Worm (Caenorhabditis elegans) whole organism, late embryonic: ENCODE results near the gene spin-1.

ENCODE experiments used
- C08G9.2 ChIP-seq: sonication (generic microtip); optimal IDR thresholded peaks from 2 replicates; lab custom pipeline; 2016; ENCODE audit warnings: mild to moderate bottlenecking, missing genetic modification characterization, moderate library complexity, missing compliant biosample characterization
- ceh-14 ChIP-seq: sonication (generic microtip); optimal IDR thresholded peaks from 2 replicates; lab custom pipeline; 2016; ENCODE audit warnings: missing genotype, missing genetic modification characterization, missing compliant biosample characterization
- ceh-22 ChIP-seq: sonication (generic microtip); optimal IDR thresholded peaks from 2 replicates; lab custom pipeline; 2017; ENCODE audit warnings: missing biosample characterization, missing genetic modification characterization
- ceh-30 ChIP-seq: fragments of 150-350 bp; optimal IDR thresholded peaks from 2 replicates; lab custom pipeline; 2014; ENCODE audit warnings: missing biosample characterization, missing genetic modification characterization
- ceh-31 ChIP-seq: sonication (generic microtip); optimal IDR thresholded peaks from 2 replicates; lab custom pipeline; 2016; ENCODE audit warnings: missing genetic modification characterization, missing compliant biosample characterization
- ceh-34 ChIP-seq: sonication (generic microtip); optimal IDR thresholded peaks from 2 replicates; lab custom pipeline; 2016; ENCODE audit warnings: mild to moderate bottlenecking, missing genetic modification characterization, missing compliant biosample characterization
- ceh-45 ChIP-seq: fragments of 200-800 bp; sonication (Bioruptor generic); IDR thresholded peaks from 2 replicates; pipeline ENCODE4 v1.3.6; 2022; ENCODE audit warnings: missing genetic modification reagents, missing genetic modification characterization, missing compliant biosample characterization
- ceh-9 ChIP-seq: sonication (generic microtip); optimal IDR thresholded peaks from 2 replicates; lab custom pipeline; 2016; ENCODE audit warnings: mild to moderate bottlenecking, missing genetic modification characterization, inconsistent platforms, missing compliant biosample characterization
- che-1 ChIP-seq: sonication (generic microtip); optimal IDR thresholded peaks from 2 replicates; lab custom pipeline; 2016; ENCODE audit warnings: mild to moderate bottlenecking, missing genetic modification characterization, missing compliant biosample characterization
- dmd-4 ChIP-seq: sonication (generic microtip); optimal IDR thresholded peaks from 2 replicates; lab custom pipeline; 2016; ENCODE audit warnings: borderline replicate concordance, missing genetic modification characterization, missing compliant biosample characterization
- elt-4 ChIP-seq: sonication (generic microtip); optimal IDR thresholded peaks from 2 replicates; lab custom pipeline; 2016; ENCODE audit warnings: missing genetic modification characterization, missing compliant biosample characterization
- eyg-1 ChIP-seq: sonication (generic microtip); optimal IDR thresholded peaks from 2 replicates; lab custom pipeline; 2016; ENCODE audit warnings: missing genotype, missing genetic modification characterization, missing compliant biosample characterization
- fkh-10 ChIP-seq: fragments of 150-350 bp; optimal IDR thresholded peaks from 2 replicates; lab custom pipeline; 2014; ENCODE audit warnings: missing biosample characterization, missing genetic modification reagents, missing genetic modification characterization
- fkh-6 ChIP-seq: sonication (generic microtip); optimal IDR thresholded peaks from 2 replicates; lab custom pipeline; 2016; ENCODE audit warnings: missing genetic modification characterization, missing compliant biosample characterization
- gmeb-2 ChIP-seq: sonication (generic microtip); optimal IDR thresholded peaks from 2 replicates; lab custom pipeline; 2016; ENCODE audit warnings: missing genetic modification characterization, inconsistent platforms, missing compliant biosample characterization
- hlh-13 ChIP-seq: fragments of 200-800 bp; sonication (Bioruptor generic); optimal IDR thresholded peaks from 2 replicates; lab custom pipeline; 2018; ENCODE audit warnings: mild to moderate bottlenecking, missing genetic modification characterization, missing compliant biosample characterization
- hlh-6 ChIP-seq: sonication (generic microtip); optimal IDR thresholded peaks from 2 replicates; lab custom pipeline; 2016; ENCODE audit warnings: missing genotype, missing genetic modification characterization, missing compliant biosample characterization
- lin-11 ChIP-seq: fragments of 200-800 bp; sonication (Bioruptor generic); optimal IDR thresholded peaks from 2 replicates; lab custom pipeline; 2018; ENCODE audit warnings: mild to moderate bottlenecking, missing genetic modification characterization, missing compliant biosample characterization
- madf-2 ChIP-seq: sonication (generic microtip); optimal IDR thresholded peaks from 2 replicates; lab custom pipeline; 2017; ENCODE audit warnings: missing genetic modification characterization, missing compliant biosample characterization
- mec-3 ChIP-seq: sonication (generic microtip); optimal IDR thresholded peaks from 2 replicates; lab custom pipeline; 2016; ENCODE audit warnings: borderline replicate concordance, missing genetic modification characterization, missing compliant biosample characterization
- nfya-1 ChIP-seq: sonication (generic microtip); optimal IDR thresholded peaks from 2 replicates; lab custom pipeline; 2017; ENCODE audit warnings: missing genetic modification characterization, mild to moderate bottlenecking, missing compliant biosample characterization, antibody characterized with exemption, moderate library complexity
- nhr-11 ChIP-seq: fragments of 150-350 bp; optimal IDR thresholded peaks from 2 replicates; lab custom pipeline; 2014; ENCODE audit warnings: missing biosample characterization, missing genetic modification characterization
- nhr-232 ChIP-seq: sonication (generic microtip); optimal IDR thresholded peaks from 2 replicates; lab custom pipeline; 2016; ENCODE audit warnings: missing genetic modification characterization, missing compliant biosample characterization
- npax-4 ChIP-seq: sonication (generic microtip); optimal IDR thresholded peaks from 2 replicates; lab custom pipeline; 2016; ENCODE audit warnings: missing genetic modification characterization, missing compliant biosample characterization
- odd-2 ChIP-seq: sonication (generic microtip); optimal IDR thresholded peaks from 2 replicates; lab custom pipeline; 2017; ENCODE audit warnings: antibody characterized with exemption, mild to moderate bottlenecking, missing genetic modification characterization, missing compliant biosample characterization
- pag-3 ChIP-seq: sonication (generic microtip); optimal IDR thresholded peaks from 2 replicates; lab custom pipeline; 2016; ENCODE audit warnings: missing compliant biosample characterization, missing genetic modification characterization, borderline replicate concordance
- pax-1 ChIP-seq: fragments of 150-350 bp; optimal IDR thresholded peaks from 2 replicates; lab custom pipeline; 2014; ENCODE audit warnings: missing biosample characterization, missing genetic modification characterization
- pros-1 ChIP-seq: fragments of 150-350 bp; optimal IDR thresholded peaks from 2 replicates; lab custom pipeline; 2014; ENCODE audit warnings: missing biosample characterization, missing genetic modification reagents, missing genetic modification characterization
- rnt-1 ChIP-seq: sonication (generic microtip); optimal IDR thresholded peaks from 2 replicates; lab custom pipeline; 2016; ENCODE audit warnings: missing genetic modification characterization, missing compliant biosample characterization
- sdc-2 ChIP-seq: sonication (generic microtip); optimal IDR thresholded peaks from 2 replicates; lab custom pipeline; 2016; ENCODE audit warnings: missing genotype, missing genetic modification characterization, missing compliant biosample characterization
- sox-2 ChIP-seq: fragments of 200-800 bp; sonication (Bioruptor generic); IDR thresholded peaks from 2 replicates; pipeline ENCODE4 v1.3.6; 2022; ENCODE audit warnings: missing genetic modification reagents, missing genetic modification characterization, missing compliant biosample characterization
- syd-9 ChIP-seq: sonication (generic microtip); optimal IDR thresholded peaks from 2 replicates; lab custom pipeline; 2016; ENCODE audit warnings: mild to moderate bottlenecking, missing genetic modification characterization, moderate library complexity, missing compliant biosample characterization
- tbx-2 ChIP-seq: sonication (generic microtip); optimal IDR thresholded peaks from 2 replicates; lab custom pipeline; 2016; ENCODE audit warnings: missing genetic modification characterization, missing compliant biosample characterization
- ttx-3 ChIP-seq: sonication (generic microtip); optimal IDR thresholded peaks from 2 replicates; lab custom pipeline; 2016; ENCODE audit warnings: missing genetic modification reagents, missing genetic modification characterization, missing compliant biosample characterization
- unc-3 ChIP-seq, 2 experiments: fragments of 200-800 bp in 1 of 2; sonication (Bioruptor generic) in 1 of 2; sonication (generic microtip) in 1 of 2; conservative IDR thresholded peaks in 1 of 2; optimal IDR thresholded peaks in 1 of 2; 2 replicates each; pipeline versions ENCODE4 v1.3.6 to Lab custom; 2016 to 2022; ENCODE audit warnings: missing compliant biosample characterization in 2 of 2, missing genetic modification characterization in 2 of 2, missing genetic modification reagents in 1 of 2
- unc-42 ChIP-seq: sonication (generic microtip); optimal IDR thresholded peaks from 2 replicates; lab custom pipeline; 2016; ENCODE audit warnings: missing genotype, missing genetic modification characterization, missing compliant biosample characterization
- unc-86 ChIP-seq: sonication (generic microtip); optimal IDR thresholded peaks from 2 replicates; lab custom pipeline; 2016; ENCODE audit warnings: missing genetic modification characterization, missing compliant biosample characterization
- ztf-16 ChIP-seq: sonication (generic microtip); optimal IDR thresholded peaks from 2 replicates; lab custom pipeline; 2017; ENCODE audit warnings: missing genetic modification characterization, missing compliant biosample characterization

spin-1 gene

ce11 chrV:12152857-12153256 lies 38.1 kb downstream of the spin-1 start, which contains the start of gene C27A7.8:
Gene C27A7.8 (plus strand): TSS chrV:12153157.
- no peak for TF ChIP-seq che-1
- TF ChIP-seq mec-3 (tag; lab: Kevin White, UChicago), result no peak
- no peak for TF ChIP-seq unc-42
- no peak for TF ChIP-seq fkh-10 (GFP tag; lab: Kevin White, UChicago)
- TF ChIP-seq pros-1 (tag; lab: Kevin White, UChicago), result no peak
- TF ChIP-seq ceh-22 (tag; lab: Kevin White, UChicago), result no peak
- no peak for TF ChIP-seq rnt-1 (tag; lab: Kevin White, UChicago)
- no peak for TF ChIP-seq dmd-4 (tag; lab: Kevin White, UChicago)
- no peak for TF ChIP-seq sox-2 (GFP tag; lab: Robert Waterston, UW)
- TF ChIP-seq C08G9.2 (tag; lab: Kevin White, UChicago), result no peak
- no peak for TF ChIP-seq tbx-2 (tag; lab: Kevin White, UChicago)
- no peak for TF ChIP-seq ttx-3 (tag; lab: Kevin White, UChicago)
- TF ChIP-seq npax-4, result no peak
- no peak for TF ChIP-seq hlh-13 (GFP tag; lab: Kevin White, UChicago)
- TF ChIP-seq ceh-45 (GFP tag; lab: Robert Waterston, UW), result no peak
- no peak for TF ChIP-seq madf-2 (tag; lab: Kevin White, UChicago)
- TF ChIP-seq nhr-232 (tag; lab: Kevin White, UChicago), result no peak
- TF ChIP-seq lin-11 (tag; lab: Kevin White, UChicago), result no peak
- no peak for TF ChIP-seq unc-3 (GFP tag; conservative IDR thresholded peaks at IDR 0.05; lab: Robert Waterston, UW)
- TF ChIP-seq unc-3 (tag; optimal IDR thresholded peaks at IDR 0.05; lab: Kevin White, UChicago), result no peak
- no peak for TF ChIP-seq elt-4 (tag; lab: Kevin White, UChicago)

- TF ChIP-seq ztf-16 (tag; lab: Kevin White, UChicago) (no peak), unc-3 (GFP tag; conservative IDR thresholded peaks at IDR 0.05; lab: Robert Waterston, UW) (no peak), unc-3 (tag; optimal IDR thresholded peaks at IDR 0.05; lab: Kevin White, UChicago) (no peak), gmeb-2 (tag; lab: Kevin White, UChicago) (no peak), sdc-2 (tag; lab: Kevin White, UChicago) (no peak), pag-3 (no peak), ceh-31 (no peak), ceh-14 (tag; lab: Kevin White, UChicago) (no peak), ceh-22 (tag; lab: Kevin White, UChicago) (no peak), eyg-1 (tag; lab: Kevin White, UChicago) (no peak), ceh-9 (tag; lab: Kevin White, UChicago) (no peak), syd-9 (tag; lab: Kevin White, UChicago) (no peak), rnt-1 (tag; lab: Kevin White, UChicago) (no peak), fkh-6 (tag; lab: Kevin White, UChicago) (no peak), hlh-6 (tag; lab: Kevin White, UChicago) (no peak), unc-86 (tag; lab: Kevin White, UChicago) (no peak), nfya-1 (tag; lab: Kevin White, UChicago) (no peak), nhr-11 (tag; lab: Kevin White, UChicago) (no peak)
These were observed 39.0 kb downstream of the spin-1 start for ce11 chrV:12153784-12154183.

ce11 chrV:12154554-12154953 lies 39.8 kb downstream of the spin-1 start, which contains the start of gene C27A7.9:
Gene C27A7.9 (minus strand): TSS chrV:12154654.
- TF ChIP-seq ceh-34, result no peak
- no peak for TF ChIP-seq ceh-30 (tag; lab: Kevin White, UChicago)
- no peak for TF ChIP-seq odd-2 (tag; lab: Kevin White, UChicago)
- no peak for TF ChIP-seq ttx-3 (tag; lab: Kevin White, UChicago)
- TF ChIP-seq pros-1 (tag; lab: Kevin White, UChicago), result no peak
- no peak for TF ChIP-seq dmd-4 (tag; lab: Kevin White, UChicago)
- TF ChIP-seq pax-1, result no peak
